Worm (Caenorhabditis elegans): ENCODE measurements around the gene hpo-31.
A peak's percentile ranks its signal among the peaks of the same experiment; 100 is the strongest.

The hpo-31 gene

ce11 chrV:13794046-13794445 is 28.8 kb upstream of the hpo-31 start:
- TF ChIP-seq pha-4 (tag; optimal IDR thresholded peaks at IDR 0.05) (no peak), hlh-6 (tag; optimal IDR thresholded peaks at IDR 0.05) (no peak), ttx-3 (tag; optimal IDR thresholded peaks at IDR 0.05) (no peak), madf-2 (tag; optimal IDR thresholded peaks at IDR 0.05) (no peak), ceh-6 (GFP tag; optimal IDR thresholded peaks at IDR 0.05) (no peak), ceh-30 (tag; optimal IDR thresholded peaks at IDR 0.05) (no peak), hlh-13 (GFP tag; optimal IDR thresholded peaks at IDR 0.05) (no peak)

- peak; percentile 19 for TF ChIP-seq hlh-30 (tag; optimal IDR thresholded peaks at IDR 0.05; ENCODE audit: insufficient read depth)
- no peak for TF ChIP-seq elt-2 (tag; optimal IDR thresholded peaks at IDR 0.05)
- TF ChIP-seq lim-6 (tag; optimal IDR thresholded peaks at IDR 0.05), result no peak
Observed at ce11 chrV:13796246-13796776, 26.5 kb upstream of the hpo-31 start, which contains the start of gene twk-32. TSS of gene twk-32 (plus strand) at chrV:13796641.

- TF ChIP-seq nhr-11 (tag; optimal IDR thresholded peaks at IDR 0.05) (no peak), ceh-31 (tag; optimal IDR thresholded peaks at IDR 0.05) (no peak), fkh-10 (GFP tag; optimal IDR thresholded peaks at IDR 0.05) (no peak), hlh-8 (tag; optimal IDR thresholded peaks at IDR 0.05) (no peak), ceh-34 (tag; optimal IDR thresholded peaks at IDR 0.05) (no peak), unc-42 (tag; optimal IDR thresholded peaks at IDR 0.05) (no peak), pqm-1 (tag; optimal IDR thresholded peaks at IDR 0.05) (no peak), ets-4 (tag; optimal IDR thresholded peaks at IDR 0.05) (no peak), zip-5 (tag; optimal IDR thresholded peaks at IDR 0.05) (no peak), madf-2 (tag; optimal IDR thresholded peaks at IDR 0.05) (no peak), hlh-30 (tag; optimal IDR thresholded peaks at IDR 0.05; ENCODE audit: insufficient read depth) (no peak)
Observed at ce11 chrV:13799190-13799589, 23.7 kb upstream of the hpo-31 start.

ce11 chrV:13803902-13804301 is 18.9 kb upstream of the hpo-31 start, which contains the start of gene swan-2:
TSS of gene swan-2 (minus strand) at chrV:13804281.
- no peak for TF ChIP-seq C08G9.2 (tag; optimal IDR thresholded peaks at IDR 0.05)
- no peak for TF ChIP-seq K02D7.2 (tag; optimal IDR thresholded peaks at IDR 0.05)
- no peak for TF ChIP-seq lim-6 (tag; optimal IDR thresholded peaks at IDR 0.05)
- no peak for TF ChIP-seq che-1 (tag; optimal IDR thresholded peaks at IDR 0.05)
- TF ChIP-seq fkh-10 (GFP tag; optimal IDR thresholded peaks at IDR 0.05), result no peak
- no peak for TF ChIP-seq ceh-14 (tag; optimal IDR thresholded peaks at IDR 0.05)
- TF ChIP-seq ama-1 (optimal IDR thresholded peaks at IDR 0.05), result no peak
- TF ChIP-seq ahr-1 (tag; optimal IDR thresholded peaks at IDR 0.05), result no peak
- no peak for TF ChIP-seq ceh-45 (GFP tag; IDR thresholded peaks at IDR 0.05)
- no peak for TF ChIP-seq ceh-48 (tag; optimal IDR thresholded peaks at IDR 0.05)
- TF ChIP-seq sox-2 (GFP tag; IDR thresholded peaks at IDR 0.05), result no peak
- no peak for TF ChIP-seq ceh-19 (GFP tag; optimal IDR thresholded peaks at IDR 0.05)
- no peak for TF ChIP-seq ceh-9 (tag; optimal IDR thresholded peaks at IDR 0.05)

ce11 chrV:13807232-13807631 is 15.6 kb upstream of the hpo-31 start, which contains the start of gene swan-1:
TSS of gene swan-1 (minus strand) at chrV:13807237.
- TF ChIP-seq T23F11.4 (GFP tag; optimal IDR thresholded peaks at IDR 0.05) (no peak), dve-1 (tag; optimal IDR thresholded peaks at IDR 0.05) (no peak), C08G9.2 (tag; optimal IDR thresholded peaks at IDR 0.05) (no peak), lin-11 (tag; optimal IDR thresholded peaks at IDR 0.05) (no peak), pqm-1 (tag; optimal IDR thresholded peaks at IDR 0.05) (no peak)

- TF ChIP-seq ceh-14 (tag; optimal IDR thresholded peaks at IDR 0.05) (peak; percentile 6), sox-4 (tag; optimal IDR thresholded peaks at IDR 0.05) (no peak), ceh-24 (tag; optimal IDR thresholded peaks at IDR 0.05) (no peak), elt-4 (tag; optimal IDR thresholded peaks at IDR 0.05) (no peak), K02D7.2 (tag; optimal IDR thresholded peaks at IDR 0.05) (no peak), unc-86 (tag; optimal IDR thresholded peaks at IDR 0.05) (no peak), sdc-2 (tag; optimal IDR thresholded peaks at IDR 0.05) (peak; percentile 17), mec-3 (tag; optimal IDR thresholded peaks at IDR 0.05; ENCODE audit: borderline replicate concordance) (no peak), ttx-3 (tag; optimal IDR thresholded peaks at IDR 0.05) (no peak), che-1 (tag; optimal IDR thresholded peaks at IDR 0.05) (no peak), pax-1 (tag; optimal IDR thresholded peaks at IDR 0.05) (peak; percentile 12), ceh-22 (tag; optimal IDR thresholded peaks at IDR 0.05) (no peak), ceh-6 (GFP tag; optimal IDR thresholded peaks at IDR 0.05) (no peak), Y22D7AL.16 (tag; optimal IDR thresholded peaks at IDR 0.05) (no peak), sox-2 (GFP tag; IDR thresholded peaks at IDR 0.05) (peak; percentile 13; the same call in 1 of the 2 replicates), odd-2 (tag; optimal IDR thresholded peaks at IDR 0.05) (no peak), elt-2 (tag; optimal IDR thresholded peaks at IDR 0.05) (peak; percentile 18), pha-4 (tag; optimal IDR thresholded peaks at IDR 0.05) (no peak)
Observed at ce11 chrV:13808462-13808867, 14.4 kb upstream of the hpo-31 start.
